Worm (Caenorhabditis elegans) whole organism, L2 larva: Measurements from ENCODE around the gene kbp-1.

Experiments
- C34F6.9 ChIP-seq: fragments of 150-350 bp; optimal IDR thresholded peaks from 2 replicates; lab custom pipeline; 2014; ENCODE audit warnings: missing biosample characterization, missing genetic modification characterization
- F13H6.1 ChIP-seq: sonication (generic microtip); optimal IDR thresholded peaks from 2 replicates; lab custom pipeline; 2016; ENCODE audit warnings: missing genetic modification characterization, missing compliant biosample characterization
- R02D3.7 ChIP-seq: fragments of 150-350 bp; optimal IDR thresholded peaks from 2 replicates; lab custom pipeline; 2014; ENCODE audit warnings: missing biosample characterization, missing genetic modification characterization
- Y55F3AM.14 ChIP-seq: fragments of 200-800 bp; sonication (Bioruptor generic); optimal IDR thresholded peaks from 2 replicates; lab custom pipeline; 2018; ENCODE audit warnings: mild to moderate bottlenecking, missing genetic modification characterization, missing compliant biosample characterization
- ZK546.5 ChIP-seq: sonication (generic microtip); optimal IDR thresholded peaks from 2 replicates; lab custom pipeline; 2017; ENCODE audit warnings: missing biosample characterization, missing genetic modification characterization
- alr-1 ChIP-seq: fragments of 150-350 bp; optimal IDR thresholded peaks from 2 replicates; lab custom pipeline; 2014; ENCODE audit warnings: missing biosample characterization, missing genetic modification characterization
- aly-2 ChIP-seq: fragments of 150-350 bp; optimal IDR thresholded peaks from 2 replicates; lab custom pipeline; 2014; ENCODE audit warnings: missing biosample characterization, missing genetic modification characterization
- ama-1 ChIP-seq: fragments of 150-350 bp; optimal IDR thresholded peaks from 2 replicates; lab custom pipeline; 2018; ENCODE audit warnings: inconsistent platforms
- blmp-1 ChIP-seq: sonication (generic microtip); optimal IDR thresholded peaks from 2 replicates; lab custom pipeline; 2017; ENCODE audit warnings: missing genetic modification characterization, mild to moderate bottlenecking, missing compliant biosample characterization, antibody characterized with exemption, moderate library complexity; ENCODE audit not compliant: insufficient read depth
- ceh-16 ChIP-seq: fragments of 150-350 bp; optimal IDR thresholded peaks from 2 replicates; lab custom pipeline; 2014; ENCODE audit warnings: missing biosample characterization, missing genetic modification characterization
- ceh-82 ChIP-seq: fragments of 150-350 bp; optimal IDR thresholded peaks from 2 replicates; lab custom pipeline; 2014; ENCODE audit warnings: missing biosample characterization, missing genetic modification characterization
- crh-2 ChIP-seq: sonication (generic microtip); optimal IDR thresholded peaks from 2 replicates; lab custom pipeline; 2017; ENCODE audit warnings: missing biosample characterization, missing genetic modification characterization
- dmd-4 ChIP-seq: sonication (generic microtip); optimal IDR thresholded peaks from 2 replicates; lab custom pipeline; 2017; ENCODE audit warnings: missing biosample characterization, missing genetic modification characterization
- egl-27 ChIP-seq: sonication (generic microtip); optimal IDR thresholded peaks from 3 replicates; lab custom pipeline; 2017; ENCODE audit warnings: missing biosample characterization, missing genetic modification reagents, missing genetic modification characterization
- elt-1 ChIP-seq: fragments of 150-350 bp; optimal IDR thresholded peaks from 2 replicates; lab custom pipeline; 2014; ENCODE audit warnings: missing biosample characterization, missing genetic modification characterization
- elt-3 ChIP-seq: sonication (generic microtip); optimal IDR thresholded peaks from 2 replicates; lab custom pipeline; 2017; ENCODE audit warnings: missing biosample characterization, missing genetic modification characterization
- fos-1 ChIP-seq: fragments of 150-350 bp; optimal IDR thresholded peaks from 2 replicates; lab custom pipeline; 2014; ENCODE audit warnings: missing biosample characterization, missing genetic modification characterization
- gmeb-1 ChIP-seq: fragments of 150-350 bp; optimal IDR thresholded peaks from 2 replicates; lab custom pipeline; 2014; ENCODE audit warnings: missing biosample characterization, missing genetic modification characterization
- lin-11 ChIP-seq: fragments of 150-350 bp; sonication (generic microtip); optimal IDR thresholded peaks from 2 replicates; lab custom pipeline; 2014; ENCODE audit warnings: missing biosample characterization, missing genetic modification characterization, inconsistent platforms, mixed read lengths
- lin-13 ChIP-seq: fragments of 150-350 bp; optimal IDR thresholded peaks from 2 replicates; lab custom pipeline; 2014; ENCODE audit warnings: missing biosample characterization, missing genetic modification reagents, missing genetic modification characterization
- lin-39 ChIP-seq: fragments of 150-350 bp; optimal IDR thresholded peaks from 2 replicates; lab custom pipeline; 2014; ENCODE audit warnings: missing biosample characterization, missing genetic modification reagents, missing genetic modification characterization
- lsy-2 ChIP-seq, 2 experiments: fragments of 150-350 bp in 1 of 2; sonication (generic microtip) in 1 of 2; optimal IDR thresholded peaks; 2 replicates each; lab custom pipeline; 2014 to 2017; ENCODE audit warnings: missing biosample characterization in 2 of 2, missing genetic modification characterization in 2 of 2
- mab-5 ChIP-seq: fragments of 150-350 bp; optimal IDR thresholded peaks from 2 replicates; lab custom pipeline; 2014; ENCODE audit warnings: missing biosample characterization, missing genetic modification characterization
- mbf-1 ChIP-seq: sonication (generic microtip); optimal IDR thresholded peaks from 2 replicates; lab custom pipeline; 2017; ENCODE audit warnings: missing biosample characterization, missing genetic modification characterization
- mdl-1 ChIP-seq, 2 experiments: fragments of 150-350 bp in 1 of 2; sonication (generic microtip) in 1 of 2; optimal IDR thresholded peaks; 2 replicates each; lab custom pipeline; 2017; ENCODE audit warnings: missing biosample characterization in 2 of 2, missing genetic modification characterization in 2 of 2
- nhr-10 ChIP-seq: sonication (generic microtip); optimal IDR thresholded peaks from 2 replicates; lab custom pipeline; 2017; ENCODE audit warnings: missing biosample characterization, missing genetic modification characterization
- nhr-11 ChIP-seq: fragments of 150-350 bp; optimal IDR thresholded peaks from 2 replicates; lab custom pipeline; 2014; ENCODE audit warnings: missing biosample characterization, missing genetic modification characterization
- nhr-12 ChIP-seq: fragments of 150-350 bp; optimal IDR thresholded peaks from 2 replicates; lab custom pipeline; 2014; ENCODE audit warnings: missing biosample characterization, missing genetic modification characterization
- nhr-129 ChIP-seq: fragments of 150-350 bp; optimal IDR thresholded peaks from 2 replicates; lab custom pipeline; 2014; ENCODE audit warnings: missing biosample characterization, missing genetic modification characterization
- nhr-21 ChIP-seq: fragments of 150-350 bp; optimal IDR thresholded peaks from 2 replicates; lab custom pipeline; 2014; ENCODE audit warnings: missing biosample characterization, missing genetic modification characterization
- nhr-23 ChIP-seq: fragments of 150-350 bp; optimal IDR thresholded peaks from 2 replicates; lab custom pipeline; 2014; ENCODE audit warnings: missing biosample characterization, missing genetic modification reagents, missing genetic modification characterization
- nhr-237 ChIP-seq: fragments of 150-350 bp; optimal IDR thresholded peaks from 2 replicates; lab custom pipeline; 2014; ENCODE audit warnings: missing biosample characterization, missing genetic modification characterization
- nhr-25 ChIP-seq: fragments of 150-350 bp; sonication (generic microtip); optimal IDR thresholded peaks from 3 replicates; lab custom pipeline; 2014; ENCODE audit warnings: missing biosample characterization, missing genetic modification characterization
- nhr-6 ChIP-seq: fragments of 150-350 bp; optimal IDR thresholded peaks from 2 replicates; lab custom pipeline; 2014; ENCODE audit warnings: missing biosample characterization, missing genetic modification characterization
- nhr-77 ChIP-seq: fragments of 150-350 bp; optimal IDR thresholded peaks from 2 replicates; lab custom pipeline; 2014; ENCODE audit warnings: missing biosample characterization, missing genetic modification characterization
- peb-1 ChIP-seq: fragments of 150-350 bp; optimal IDR thresholded peaks from 2 replicates; lab custom pipeline; 2014; ENCODE audit warnings: missing biosample characterization, missing genetic modification characterization
- sem-4 ChIP-seq: fragments of 150-350 bp; optimal IDR thresholded peaks from 2 replicates; lab custom pipeline; 2014; ENCODE audit warnings: missing biosample characterization, missing genetic modification reagents, missing genetic modification characterization
- skn-1 ChIP-seq: sonication (generic microtip); optimal IDR thresholded peaks from 2 replicates; lab custom pipeline; 2017; ENCODE audit warnings: missing biosample characterization, missing genetic modification characterization
- sma-3 ChIP-seq: sonication (generic microtip); optimal IDR thresholded peaks from 2 replicates; lab custom pipeline; 2016; ENCODE audit warnings: missing genetic modification reagents, missing genetic modification characterization, missing compliant biosample characterization
- sma-9 ChIP-seq, 2 experiments: fragments of 150-350 bp in 1 of 2; sonication (generic microtip) in 1 of 2; optimal IDR thresholded peaks; 2 replicates each; lab custom pipeline; 2014 to 2016; ENCODE audit warnings: missing genetic modification characterization in 2 of 2, mild to moderate bottlenecking in 1 of 2, missing biosample characterization in 1 of 2, missing compliant biosample characterization in 1 of 2, missing genetic modification reagents in 1 of 2, moderate library complexity in 1 of 2
- snpc-4 ChIP-seq: fragments of 150-350 bp; optimal IDR thresholded peaks from 2 replicates; lab custom pipeline; 2014; ENCODE audit warnings: missing biosample characterization, missing genetic modification characterization
- unc-39 ChIP-seq: fragments of 150-350 bp; optimal IDR thresholded peaks from 2 replicates; lab custom pipeline; 2014; ENCODE audit warnings: missing biosample characterization, missing genetic modification characterization
- unc-55 ChIP-seq: fragments of 150-350 bp; sonication (generic microtip); optimal IDR thresholded peaks from 3 replicates; lab custom pipeline; 2014; ENCODE audit warnings: missing biosample characterization, missing genetic modification reagents, missing genetic modification characterization
- unc-62 ChIP-seq: fragments of 150-350 bp; optimal IDR thresholded peaks from 2 replicates; lab custom pipeline; 2014; ENCODE audit warnings: missing biosample characterization, missing genetic modification reagents, missing genetic modification characterization
- zag-1 ChIP-seq: fragments of 150-350 bp; optimal IDR thresholded peaks from 2 replicates; lab custom pipeline; 2014; ENCODE audit warnings: missing biosample characterization, missing genetic modification characterization
- ztf-1 ChIP-seq: fragments of 200-800 bp; sonication (Bioruptor generic); conservative IDR thresholded peaks from 2 replicates; pipeline ENCODE4 v1.3.6; 2022; ENCODE audit warnings: missing genetic modification characterization, missing compliant biosample characterization
- ztf-11 ChIP-seq: sonication (generic microtip); optimal IDR thresholded peaks from 2 replicates; lab custom pipeline; 2017; ENCODE audit warnings: missing biosample characterization, missing genetic modification characterization
- ztf-4 ChIP-seq: fragments of 150-350 bp; optimal IDR thresholded peaks from 2 replicates; lab custom pipeline; 2014; ENCODE audit warnings: missing biosample characterization, missing genetic modification characterization

Gene kbp-1

DNA sequence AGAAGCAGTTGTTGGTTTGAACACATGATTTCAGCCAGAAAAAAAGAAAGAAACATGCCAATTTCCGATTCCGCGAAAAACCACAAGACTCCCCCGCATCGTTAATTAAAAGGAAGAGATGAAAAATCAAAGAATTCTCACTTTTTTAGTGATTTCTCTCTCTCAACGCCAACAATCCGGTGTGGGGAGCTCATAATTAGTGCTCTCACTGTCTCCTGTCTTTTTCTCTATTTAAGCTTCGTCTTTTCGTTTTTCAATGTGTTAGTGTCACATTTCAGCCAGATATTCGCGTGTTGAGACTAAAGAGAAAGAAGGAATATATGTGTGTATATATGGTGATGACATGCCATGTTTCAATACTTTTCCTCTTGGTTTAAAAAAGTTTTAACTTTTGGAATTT, 4.3 kb downstream of the kbp-1 start:
- TF ChIP-seq skn-1 (tag; lab: Kevin White, UChicago) (no peak), lin-39 (no peak), unc-62 (GFP tag; lab: Kevin White, UChicago) (no peak), ama-1 (lab: Kevin White, UChicago) (peak; percentile 23), nhr-11 (tag; lab: Kevin White, UChicago) (no peak), dmd-4 (tag; lab: Kevin White, UChicago) (no peak), nhr-10 (tag; lab: Kevin White, UChicago) (no peak), nhr-6 (tag; lab: Kevin White, UChicago) (peak; percentile 2), egl-27 (tag; lab: Kevin White, UChicago) (no peak), lin-11 (tag; lab: Kevin White, UChicago) (no peak), nhr-12 (tag; lab: Kevin White, UChicago) (no peak), ztf-11 (tag; lab: Kevin White, UChicago) (no peak), sma-3 (GFP tag; lab: Kevin White, UChicago) (no peak), zag-1 (tag; lab: Kevin White, UChicago) (no peak), mdl-1 (tag; optimal IDR thresholded peaks at IDR 0.05; lab: Kevin White, UChicago) (no peak), ZK546.5 (tag; lab: Kevin White, UChicago) (no peak), mbf-1 (tag; lab: Kevin White, UChicago) (no peak), lin-13 (GFP tag; lab: Kevin White, UChicago) (peak; percentile 68), nhr-21 (no peak), sem-4 (tag; lab: Kevin White, UChicago) (no peak), ztf-4 (tag; lab: Kevin White, UChicago) (peak; percentile 24), sma-9 (GFP tag; optimal IDR thresholded peaks at IDR 0.05; lab: Kevin White, UChicago) (peak; percentile 47), sma-9 (tag; optimal IDR thresholded peaks at IDR 0.05; lab: Kevin White, UChicago) (no peak), C34F6.9 (tag; lab: Kevin White, UChicago) (no peak), blmp-1 (tag; lab: Kevin White, UChicago) (no peak), nhr-77 (tag; lab: Kevin White, UChicago) (no peak), peb-1 (no peak), nhr-237 (tag; lab: Kevin White, UChicago) (no peak), ceh-16 (tag; lab: Kevin White, UChicago) (no peak), gmeb-1 (no peak), snpc-4 (tag; lab: Kevin White, UChicago) (no peak), lsy-2 (tag; optimal IDR thresholded peaks at IDR 0.05; lab: Kevin White, UChicago) (peak in 1 of 2 experiments; percentile 59), R02D3.7 (tag; lab: Kevin White, UChicago) (no peak), mab-5 (tag; lab: Kevin White, UChicago) (no peak), nhr-129 (tag; lab: Kevin White, UChicago) (peak; percentile 36), ceh-82 (no peak), F13H6.1 (peak; percentile 38), crh-2 (no peak), aly-2 (tag; lab: Kevin White, UChicago) (no peak), elt-1 (tag; lab: Kevin White, UChicago) (no peak), Y55F3AM.14 (GFP tag; lab: Kevin White, UChicago) (no peak), elt-3 (tag; lab: Kevin White, UChicago) (no peak), unc-39 (no peak), nhr-25 (tag; lab: Kevin White, UChicago) (no peak), nhr-23 (tag; lab: Kevin White, UChicago) (no peak), alr-1 (no peak), ztf-1 (GFP tag; lab: Robert Waterston, UW) (no peak), fos-1 (tag; lab: Kevin White, UChicago) (no peak), unc-55 (GFP tag; lab: Kevin White, UChicago) (no peak)
